Worm (Caenorhabditis elegans) whole organism, L3 larva: ENCODE results near the gene frg-1.

Experiments
- aly-2 ChIP-seq: fragments of 150-350 bp; optimal IDR thresholded peaks from 2 replicates; lab custom pipeline; 2014; ENCODE audit warnings: missing biosample characterization, missing genetic modification characterization
- ceh-82 ChIP-seq: fragments of 150-350 bp; optimal IDR thresholded peaks from 2 replicates; lab custom pipeline; 2014; ENCODE audit warnings: missing biosample characterization, missing genetic modification characterization
- fkh-10 ChIP-seq: sonication (generic microtip); optimal IDR thresholded peaks from 2 replicates; lab custom pipeline; 2017; ENCODE audit warnings: missing biosample characterization, missing genetic modification reagents, missing genetic modification characterization
- fkh-2 ChIP-seq: fragments of 150-350 bp; optimal IDR thresholded peaks from 2 replicates; lab custom pipeline; 2014; ENCODE audit warnings: missing biosample characterization, missing genetic modification reagents, missing genetic modification characterization
- nhr-23 ChIP-seq: fragments of 150-350 bp; optimal IDR thresholded peaks from 2 replicates; lab custom pipeline; 2014; ENCODE audit warnings: missing biosample characterization, missing genetic modification reagents, missing genetic modification characterization
- skn-1 ChIP-seq: fragments of 150-350 bp; optimal IDR thresholded peaks from 2 replicates; lab custom pipeline; 2014; ENCODE audit warnings: missing biosample characterization, missing genetic modification characterization
- tbx-2 ChIP-seq: sonication (generic microtip); optimal IDR thresholded peaks from 2 replicates; lab custom pipeline; 2016; ENCODE audit warnings: mild to moderate bottlenecking, missing genetic modification characterization, missing compliant biosample characterization
- ztf-11 ChIP-seq: fragments of 150-350 bp; optimal IDR thresholded peaks from 2 replicates; lab custom pipeline; 2014; ENCODE audit warnings: missing biosample characterization, missing genetic modification characterization

ce11 chrIII:12960705-12961104 is 18.3 kb upstream of the frg-1 start:
- TF ChIP-seq fkh-10 (GFP tag; lab: Kevin White, UChicago) (no peak), ceh-82 (no peak), aly-2 (tag; lab: Kevin White, UChicago) (no peak), tbx-2 (no peak), fkh-2 (tag; lab: Kevin White, UChicago) (no peak), nhr-23 (tag; lab: Kevin White, UChicago) (no peak), ztf-11 (tag; lab: Kevin White, UChicago) (no peak), skn-1 (no peak)
